Worm (Caenorhabditis elegans) whole organism, late embryonic: ENCODE data around the gene fbxa-28.

Source experiments
- K02D7.2 ChIP-seq: sonication (generic microtip); optimal IDR thresholded peaks from 2 replicates; lab custom pipeline; 2017; ENCODE audit warnings: mild to moderate bottlenecking, missing genetic modification characterization, missing compliant biosample characterization
- ceh-19 ChIP-seq: fragments of 200-800 bp; sonication (Bioruptor generic); optimal IDR thresholded peaks from 2 replicates; lab custom pipeline; 2018; ENCODE audit warnings: mild to moderate bottlenecking, missing genetic modification characterization, missing compliant biosample characterization
- ceh-2 ChIP-seq: sonication (generic microtip); optimal IDR thresholded peaks from 2 replicates; lab custom pipeline; 2016; ENCODE audit warnings: missing genotype, missing genetic modification characterization, missing compliant biosample characterization
- ceh-24 ChIP-seq: sonication (generic microtip); optimal IDR thresholded peaks from 2 replicates; lab custom pipeline; 2016; ENCODE audit warnings: mild to moderate bottlenecking, missing genetic modification characterization, missing compliant biosample characterization
- ceh-30 ChIP-seq: fragments of 150-350 bp; optimal IDR thresholded peaks from 2 replicates; lab custom pipeline; 2014; ENCODE audit warnings: missing biosample characterization, missing genetic modification characterization
- ceh-45 ChIP-seq: fragments of 200-800 bp; sonication (Bioruptor generic); IDR thresholded peaks from 2 replicates; pipeline ENCODE4 v1.3.6; 2022; ENCODE audit warnings: missing genetic modification reagents, missing genetic modification characterization, missing compliant biosample characterization
- ceh-48 ChIP-seq: sonication (generic microtip); optimal IDR thresholded peaks from 2 replicates; lab custom pipeline; 2016; ENCODE audit warnings: missing genetic modification characterization, inconsistent platforms, missing compliant biosample characterization
- che-1 ChIP-seq: sonication (generic microtip); optimal IDR thresholded peaks from 2 replicates; lab custom pipeline; 2016; ENCODE audit warnings: mild to moderate bottlenecking, missing genetic modification characterization, missing compliant biosample characterization
- elt-2 ChIP-seq: sonication (generic microtip); optimal IDR thresholded peaks from 2 replicates; lab custom pipeline; 2016; ENCODE audit warnings: missing genetic modification reagents, missing genetic modification characterization, missing compliant biosample characterization
- elt-4 ChIP-seq: sonication (generic microtip); optimal IDR thresholded peaks from 2 replicates; lab custom pipeline; 2016; ENCODE audit warnings: missing genetic modification characterization, missing compliant biosample characterization
- eyg-1 ChIP-seq: sonication (generic microtip); optimal IDR thresholded peaks from 2 replicates; lab custom pipeline; 2016; ENCODE audit warnings: missing genotype, missing genetic modification characterization, missing compliant biosample characterization
- gmeb-2 ChIP-seq: sonication (generic microtip); optimal IDR thresholded peaks from 2 replicates; lab custom pipeline; 2016; ENCODE audit warnings: missing genetic modification characterization, inconsistent platforms, missing compliant biosample characterization
- hlh-13 ChIP-seq: fragments of 200-800 bp; sonication (Bioruptor generic); optimal IDR thresholded peaks from 2 replicates; lab custom pipeline; 2018; ENCODE audit warnings: mild to moderate bottlenecking, missing genetic modification characterization, missing compliant biosample characterization
- hlh-15 ChIP-seq: sonication (generic microtip); optimal IDR thresholded peaks from 2 replicates; lab custom pipeline; 2016; ENCODE audit warnings: missing genetic modification characterization, missing compliant biosample characterization
- hlh-30 ChIP-seq: sonication (generic microtip); optimal IDR thresholded peaks from 2 replicates; lab custom pipeline; 2017; ENCODE audit warnings: antibody characterized with exemption, missing genetic modification characterization, missing compliant biosample characterization; ENCODE audit not compliant: insufficient read depth
- lin-11 ChIP-seq: fragments of 200-800 bp; sonication (Bioruptor generic); optimal IDR thresholded peaks from 2 replicates; lab custom pipeline; 2018; ENCODE audit warnings: mild to moderate bottlenecking, missing genetic modification characterization, missing compliant biosample characterization
- mec-3 ChIP-seq: sonication (generic microtip); optimal IDR thresholded peaks from 2 replicates; lab custom pipeline; 2016; ENCODE audit warnings: borderline replicate concordance, missing genetic modification characterization, missing compliant biosample characterization
- nfya-1 ChIP-seq: sonication (generic microtip); optimal IDR thresholded peaks from 2 replicates; lab custom pipeline; 2017; ENCODE audit warnings: missing genetic modification characterization, mild to moderate bottlenecking, missing compliant biosample characterization, antibody characterized with exemption, moderate library complexity
- odd-2 ChIP-seq: sonication (generic microtip); optimal IDR thresholded peaks from 2 replicates; lab custom pipeline; 2017; ENCODE audit warnings: antibody characterized with exemption, mild to moderate bottlenecking, missing genetic modification characterization, missing compliant biosample characterization
- pag-3 ChIP-seq: sonication (generic microtip); optimal IDR thresholded peaks from 2 replicates; lab custom pipeline; 2016; ENCODE audit warnings: missing compliant biosample characterization, missing genetic modification characterization, borderline replicate concordance
- pat-9 ChIP-seq: fragments of 200-800 bp; sonication (Bioruptor generic); optimal IDR thresholded peaks from 2 replicates; lab custom pipeline; 2018; ENCODE audit warnings: mild to moderate bottlenecking, missing genetic modification characterization, moderate library complexity, missing compliant biosample characterization
- pax-1 ChIP-seq: fragments of 150-350 bp; optimal IDR thresholded peaks from 2 replicates; lab custom pipeline; 2014; ENCODE audit warnings: missing biosample characterization, missing genetic modification characterization
- pqm-1 ChIP-seq: sonication (generic microtip); optimal IDR thresholded peaks from 2 replicates; lab custom pipeline; 2016; ENCODE audit warnings: missing genetic modification characterization, missing compliant biosample characterization
- pros-1 ChIP-seq: fragments of 150-350 bp; optimal IDR thresholded peaks from 2 replicates; lab custom pipeline; 2014; ENCODE audit warnings: missing biosample characterization, missing genetic modification reagents, missing genetic modification characterization
- ref-2 ChIP-seq: sonication (generic microtip); optimal IDR thresholded peaks from 2 replicates; lab custom pipeline; 2016; ENCODE audit warnings: missing genetic modification characterization, missing compliant biosample characterization
- sdc-2 ChIP-seq: sonication (generic microtip); optimal IDR thresholded peaks from 2 replicates; lab custom pipeline; 2016; ENCODE audit warnings: missing genotype, missing genetic modification characterization, missing compliant biosample characterization
- sox-4 ChIP-seq: sonication (generic microtip); optimal IDR thresholded peaks from 2 replicates; lab custom pipeline; 2017; ENCODE audit warnings: mild to moderate bottlenecking, missing genetic modification characterization, inconsistent platforms, missing compliant biosample characterization
- tbx-2 ChIP-seq: sonication (generic microtip); optimal IDR thresholded peaks from 2 replicates; lab custom pipeline; 2016; ENCODE audit warnings: missing genetic modification characterization, missing compliant biosample characterization
- tbx-7 ChIP-seq: sonication (generic microtip); optimal IDR thresholded peaks from 2 replicates; lab custom pipeline; 2016; ENCODE audit warnings: missing genotype, missing genetic modification characterization, missing compliant biosample characterization
- unc-3 ChIP-seq, 2 experiments: fragments of 200-800 bp in 1 of 2; sonication (Bioruptor generic) in 1 of 2; sonication (generic microtip) in 1 of 2; conservative IDR thresholded peaks in 1 of 2; optimal IDR thresholded peaks in 1 of 2; 2 replicates each; pipeline versions ENCODE4 v1.3.6 to Lab custom; 2016 to 2022; ENCODE audit warnings: missing compliant biosample characterization in 2 of 2, missing genetic modification characterization in 2 of 2, missing genetic modification reagents in 1 of 2
- unc-55 ChIP-seq: sonication (generic microtip); optimal IDR thresholded peaks from 2 replicates; lab custom pipeline; 2017; ENCODE audit warnings: missing biosample characterization, missing genetic modification reagents, missing genetic modification characterization
- zip-5 ChIP-seq: sonication (generic microtip); optimal IDR thresholded peaks from 2 replicates; lab custom pipeline; 2016; ENCODE audit warnings: missing genetic modification characterization, missing compliant biosample characterization
- ztf-16 ChIP-seq: sonication (generic microtip); optimal IDR thresholded peaks from 2 replicates; lab custom pipeline; 2017; ENCODE audit warnings: missing genetic modification characterization, missing compliant biosample characterization

fbxa-28 gene

ce11 chrIII:1331894-1332293, 34.2 kb downstream of the fbxa-28 start, which contains the start of gene Y82E9BL.19:
Gene Y82E9BL.19, plus strand, starts transcription at chrIII:1332016.
- no peak for TF ChIP-seq ztf-16 (tag; lab: Kevin White, UChicago)
- no peak for TF ChIP-seq pag-3
- TF ChIP-seq pqm-1 (tag; lab: Kevin White, UChicago), result no peak

- TF ChIP-seq elt-2 (tag; lab: Kevin White, UChicago), result no peak
- no peak for TF ChIP-seq lin-11 (tag; lab: Kevin White, UChicago)
- TF ChIP-seq pros-1 (tag; lab: Kevin White, UChicago), result no peak
- TF ChIP-seq che-1 (tag; lab: Kevin White, UChicago), result no peak
- TF ChIP-seq, all 69 proteins: peak for 0
Measured at ce11 chrIII:1340240-1340639, 42.5 kb downstream of the fbxa-28 start, which contains the start of gene fbxa-5. Gene fbxa-5, minus strand, starts transcription at chrIII:1340340.

ce11 chrIII:1342488-1342887, 44.8 kb downstream of the fbxa-28 start, which contains the start of gene fbxa-26:
Gene fbxa-26, minus strand, starts transcription at chrIII:1342522.
- no peak for TF ChIP-seq sox-4 (tag; lab: Kevin White, UChicago)
- no peak for TF ChIP-seq ceh-2
- no peak for TF ChIP-seq pat-9 (tag; lab: Kevin White, UChicago)
- no peak for TF ChIP-seq elt-2 (tag; lab: Kevin White, UChicago)
- no peak for TF ChIP-seq zip-5 (tag; lab: Kevin White, UChicago)
- no peak for TF ChIP-seq ceh-45
- TF ChIP-seq nfya-1, result no peak
- TF ChIP-seq unc-3 (GFP tag; conservative IDR thresholded peaks at IDR 0.05; lab: Robert Waterston, UW), result no peak
- TF ChIP-seq unc-3 (tag; optimal IDR thresholded peaks at IDR 0.05; lab: Kevin White, UChicago), result no peak
- TF ChIP-seq ceh-30 (tag; lab: Kevin White, UChicago), result no peak
- TF ChIP-seq K02D7.2 (tag; lab: Kevin White, UChicago), result no peak
- no peak for TF ChIP-seq pqm-1 (tag; lab: Kevin White, UChicago)
- no peak for TF ChIP-seq ceh-24 (tag; lab: Kevin White, UChicago)
- no peak for TF ChIP-seq sdc-2 (tag; lab: Kevin White, UChicago)
- TF ChIP-seq hlh-30, result no peak
- no peak for TF ChIP-seq mec-3 (tag; lab: Kevin White, UChicago)
- TF ChIP-seq eyg-1 (tag; lab: Kevin White, UChicago), result no peak
- TF ChIP-seq pax-1 (tag; lab: Kevin White, UChicago), result no peak
- TF ChIP-seq odd-2 (tag; lab: Kevin White, UChicago), result no peak

ce11 chrIII:1342919-1343419, 45.3 kb downstream of the fbxa-28 start, which contains the start of gene fbxa-27:
Gene fbxa-27, plus strand, starts transcription at chrIII:1342969.
- TF ChIP-seq odd-2 (tag; lab: Kevin White, UChicago) (no peak), tbx-7 (tag; lab: Kevin White, UChicago) (no peak)

ce11 chrIII:1345694-1346093, 48.0 kb downstream of the fbxa-28 start, which contains the start of gene Y82E9BL.6:
Gene Y82E9BL.6, minus strand, starts transcription at chrIII:1345794.
- TF ChIP-seq hlh-13 (GFP tag; lab: Kevin White, UChicago) (no peak), hlh-15 (tag; lab: Kevin White, UChicago) (no peak), ceh-19 (GFP tag; lab: Kevin White, UChicago) (no peak), elt-4 (tag; lab: Kevin White, UChicago) (no peak), ref-2 (tag; lab: Kevin White, UChicago) (no peak), K02D7.2 (tag; lab: Kevin White, UChicago) (no peak), ceh-48 (no peak), tbx-2 (no peak), pag-3 (no peak), unc-55 (GFP tag; lab: Kevin White, UChicago) (no peak), ceh-30 (tag; lab: Kevin White, UChicago) (no peak), gmeb-2 (no peak), pat-9 (tag; lab: Kevin White, UChicago) (no peak)
